Fruit fly (Drosophila melanogaster) whole organism, embryonic: Measurements from ENCODE around the gene ova.

Source experiments
- Bgb ChIP-seq: fragments of 200-800 bp; sonication (Bioruptor generic); IDR thresholded peaks from 2 replicates; pipeline ENCODE4 v1.3.6; 2022; ENCODE audit warnings: missing biosample characterization, missing genetic modification characterization; ENCODE audit not compliant: partially characterized antibody
- CG10274 ChIP-seq: fragments of 200-800 bp; sonication (Bioruptor generic); optimal IDR thresholded peaks from 3 replicates; lab custom pipeline; 2017; ENCODE audit warnings: missing biosample characterization, mild to moderate bottlenecking, missing genetic modification characterization
- CG10321 ChIP-seq: fragments of 200-800 bp; sonication (Bioruptor generic); IDR thresholded peaks from 2 replicates; pipeline ENCODE4 v1.3.6; 2022; ENCODE audit warnings: missing biosample characterization, missing genetic modification characterization
- CG10565 ChIP-seq: fragments of 200-800 bp; sonication (Bioruptor generic); optimal IDR thresholded peaks from 3 replicates; lab custom pipeline; 2016; ENCODE audit warnings: missing biosample characterization, mild to moderate bottlenecking, missing genetic modification characterization
- CG10959 ChIP-seq: fragments of 200-800 bp; sonication (Bioruptor generic); IDR thresholded peaks from 2 replicates; pipeline ENCODE4 v1.3.6; 2022; ENCODE audit warnings: missing biosample characterization, missing genetic modification characterization
- CG11723 ChIP-seq: fragments of 200-800 bp; sonication (Bioruptor generic); optimal IDR thresholded peaks from 2 replicates; lab custom pipeline; 2017; ENCODE audit warnings: missing biosample characterization, mild to moderate bottlenecking, missing genetic modification characterization
- CG14050 ChIP-seq: fragments of 200-800 bp; sonication (Bioruptor generic); IDR thresholded peaks from 3 replicates; pipeline ENCODE4 v1.3.6; 2022; ENCODE audit warnings: missing biosample characterization, missing genetic modification characterization
- CG15696 ChIP-seq: fragments of 200-800 bp; sonication (Bioruptor generic); optimal IDR thresholded peaks from 2 replicates; lab custom pipeline; 2019; ENCODE audit warnings: missing biosample characterization, mild to moderate bottlenecking, missing genetic modification characterization, moderate library complexity
- CG16863 ChIP-seq: fragments of 200-800 bp; sonication (Bioruptor generic); optimal IDR thresholded peaks from 3 replicates; lab custom pipeline; 2016; ENCODE audit warnings: missing biosample characterization, missing genetic modification characterization
- CG30020 ChIP-seq: fragments of 200-800 bp; optimal IDR thresholded peaks from 2 replicates; lab custom pipeline; 2019; ENCODE audit warnings: missing biosample characterization, mild to moderate bottlenecking, missing genetic modification characterization, moderate library complexity
- CG34224 ChIP-seq: fragments of 200-800 bp; sonication (Bioruptor generic); IDR thresholded peaks from 3 replicates; pipeline ENCODE4 v1.3.6; 2022; ENCODE audit warnings: missing biosample characterization, missing genetic modification characterization; ENCODE audit not compliant: partially characterized antibody
- CG34422 ChIP-seq: fragments of 200-800 bp; sonication (Bioruptor generic); IDR thresholded peaks from 3 replicates; pipeline ENCODE4 v1.3.6; 2022; ENCODE audit warnings: missing biosample characterization, missing genetic modification characterization
- CG7357 ChIP-seq: fragments of 200-800 bp; sonication (Bioruptor generic); IDR thresholded peaks from 3 replicates; pipeline ENCODE4 v1.3.6; 2022; ENCODE audit warnings: missing biosample characterization, missing genetic modification characterization
- CG7839 ChIP-seq: fragments of 200-800 bp; sonication (Bioruptor generic); optimal IDR thresholded peaks from 3 replicates; lab custom pipeline; 2018; ENCODE audit warnings: missing biosample characterization, mild to moderate bottlenecking, missing genetic modification characterization, moderate library complexity
- CG7963 ChIP-seq: fragments of 200-800 bp; sonication (Bioruptor generic); IDR thresholded peaks from 3 replicates; pipeline ENCODE4 v1.3.6; 2022; ENCODE audit warnings: missing biosample characterization, missing genetic modification characterization; ENCODE audit not compliant: partially characterized antibody
- Chrac-16 ChIP-seq: fragments of 200-800 bp; sonication (Bioruptor generic); optimal IDR thresholded peaks from 3 replicates; lab custom pipeline; 2016; ENCODE audit warnings: missing biosample characterization, missing genetic modification characterization
- CoRest ChIP-seq: fragments of 200-800 bp; sonication (Bioruptor generic); optimal IDR thresholded peaks from 3 replicates; lab custom pipeline; 2018; ENCODE audit warnings: missing biosample characterization, mild to moderate bottlenecking, missing genetic modification characterization, moderate library complexity
- Dfd ChIP-seq, 2 experiments: fragments of >200 bp; optimal IDR thresholded peaks; 2 replicates each; lab custom pipeline; 2017; ENCODE audit warnings: missing biosample characterization in 2 of 2, missing genetic modification characterization in 2 of 2
- Dll ChIP-seq: fragments of 200-800 bp; sonication (Bioruptor generic); IDR thresholded peaks from 4 replicates; pipeline ENCODE4 v1.3.6; 2022; ENCODE audit warnings: missing biosample characterization, missing genetic modification characterization; ENCODE audit not compliant: partially characterized antibody
- E2f2 ChIP-seq: fragments of 200-800 bp; sonication (Bioruptor generic); IDR thresholded peaks from 2 replicates; pipeline ENCODE4 v1.3.6; 2022; ENCODE audit warnings: missing biosample characterization, missing genetic modification characterization
- Elba2 ChIP-seq: fragments of 200-800 bp; sonication (Bioruptor generic); optimal IDR thresholded peaks from 3 replicates; lab custom pipeline; 2016; ENCODE audit warnings: missing biosample characterization, missing genetic modification characterization
- HHEX ChIP-seq: fragments of 200-800 bp; sonication (Bioruptor generic); optimal IDR thresholded peaks from 3 replicates; lab custom pipeline; 2017; ENCODE audit warnings: missing biosample characterization, mild to moderate bottlenecking, missing genetic modification characterization, missing genetic modification reagents
- Hr39 ChIP-seq: fragments of >200 bp; optimal IDR thresholded peaks from 2 replicates; lab custom pipeline; 2017
- Hr51 ChIP-seq, 2 experiments: fragments of 200-800 bp; sonication (Bioruptor generic); optimal IDR thresholded peaks; 2 replicates in 1 of 2; 3 replicates in 1 of 2; lab custom pipeline; 2016 to 2018; ENCODE audit warnings: missing biosample characterization in 2 of 2, missing genetic modification characterization in 2 of 2, mild to moderate bottlenecking in 1 of 2, moderate library complexity in 1 of 2
- Hsf ChIP-seq: fragments of 200-800 bp; sonication (Bioruptor generic); optimal IDR thresholded peaks from 3 replicates; lab custom pipeline; 2016; ENCODE audit warnings: missing biosample characterization, missing genetic modification characterization
- Max ChIP-seq: fragments of 200-800 bp; sonication (Bioruptor generic); optimal IDR thresholded peaks from 2 replicates; lab custom pipeline; 2016; ENCODE audit warnings: missing biosample characterization, mild to moderate bottlenecking, missing genetic modification characterization
- Mes4 ChIP-seq: fragments of 200-800 bp; sonication (Bioruptor generic); optimal IDR thresholded peaks from 2 replicates; lab custom pipeline; 2016; ENCODE audit warnings: missing biosample characterization, missing genetic modification characterization
- Nf-YC ChIP-seq: fragments of 200-800 bp; optimal IDR thresholded peaks from 3 replicates; lab custom pipeline; 2019; ENCODE audit warnings: missing biosample characterization, mild to moderate bottlenecking, missing genetic modification characterization, moderate library complexity
- Six4 ChIP-seq: fragments of 200-800 bp; sonication (Bioruptor generic); optimal IDR thresholded peaks from 2 replicates; lab custom pipeline; 2016; ENCODE audit warnings: missing biosample characterization, missing genetic modification characterization
- Xrp1 ChIP-seq: fragments of 200-800 bp; sonication (Bioruptor generic); IDR thresholded peaks from 2 replicates; pipeline ENCODE4 v1.3.6; 2022; ENCODE audit warnings: missing biosample characterization, missing genetic modification characterization
- al ChIP-seq: fragments of 200-800 bp; sonication (Bioruptor generic); IDR thresholded peaks from 2 replicates; pipeline ENCODE4 v1.3.6; 2022; ENCODE audit warnings: missing biosample characterization, missing genetic modification characterization
- ap ChIP-seq: fragments of 200-800 bp; sonication (Bioruptor generic); IDR thresholded peaks from 2 replicates; pipeline ENCODE4 v1.3.6; 2022; ENCODE audit warnings: missing biosample characterization, missing genetic modification characterization
- bab2 ChIP-seq: fragments of 200-800 bp; sonication (Bioruptor generic); optimal IDR thresholded peaks from 2 replicates; lab custom pipeline; 2016; ENCODE audit warnings: missing biosample characterization, missing genetic modification characterization
- bowl ChIP-seq: fragments of 200-800 bp; sonication (Bioruptor generic); IDR thresholded peaks from 2 replicates; pipeline ENCODE4 v1.3.6; 2022; ENCODE audit warnings: missing biosample characterization, missing genetic modification characterization
- corto ChIP-seq: fragments of 200-800 bp; sonication (Bioruptor generic); optimal IDR thresholded peaks from 2 replicates; lab custom pipeline; 2016; ENCODE audit warnings: missing biosample characterization, mild to moderate bottlenecking, missing genetic modification characterization, moderate library complexity
- crol ChIP-seq: fragments of 200-800 bp; sonication (Bioruptor generic); IDR thresholded peaks from 2 replicates; pipeline ENCODE4 v1.3.6; 2022; ENCODE audit warnings: missing biosample characterization, missing genetic modification characterization
- da ChIP-seq: fragments of 200-800 bp; sonication (Bioruptor generic); optimal IDR thresholded peaks from 2 replicates; lab custom pipeline; 2016; ENCODE audit warnings: missing biosample characterization, missing genetic modification characterization
- dan ChIP-seq: fragments of 200-800 bp; sonication (Bioruptor generic); IDR thresholded peaks from 2 replicates; pipeline ENCODE4 v1.3.6; 2022; ENCODE audit warnings: missing biosample characterization, missing genetic modification characterization
- fu2 ChIP-seq: fragments of 200-800 bp; sonication (Bioruptor generic); optimal IDR thresholded peaks from 2 replicates; lab custom pipeline; 2016; ENCODE audit warnings: missing biosample characterization, missing genetic modification characterization
- gsb ChIP-seq: fragments of 200-800 bp; sonication (Bioruptor generic); IDR thresholded peaks from 2 replicates; pipeline ENCODE4 v1.3.6; 2022; ENCODE audit warnings: missing biosample characterization, missing genetic modification characterization
- insv ChIP-seq, 2 experiments: fragments of 200-800 bp; sonication (Bioruptor generic); optimal IDR thresholded peaks; 3 replicates each; lab custom pipeline; 2016 to 2018; ENCODE audit warnings: missing biosample characterization in 2 of 2, missing genetic modification characterization in 2 of 2
- lab ChIP-seq: fragments of 200-800 bp; sonication (Bioruptor generic); optimal IDR thresholded peaks from 3 replicates; lab custom pipeline; 2017; ENCODE audit warnings: missing biosample characterization, missing genetic modification characterization, mild to moderate bottlenecking, moderate library complexity, missing genetic modification reagents
- nmo ChIP-seq: fragments of 200-800 bp; sonication (Bioruptor generic); optimal IDR thresholded peaks from 2 replicates; lab custom pipeline; 2018; ENCODE audit warnings: missing biosample characterization, mild to moderate bottlenecking, missing genetic modification characterization, moderate library complexity
- pfk ChIP-seq: fragments of 200-800 bp; sonication (Bioruptor generic); optimal IDR thresholded peaks from 2 replicates; lab custom pipeline; 2018; ENCODE audit warnings: missing biosample characterization, mild to moderate bottlenecking, missing genetic modification characterization, moderate library complexity
- run ChIP-seq: fragments of 200-800 bp; sonication (Bioruptor generic); optimal IDR thresholded peaks from 3 replicates; lab custom pipeline; 2018; ENCODE audit warnings: missing biosample characterization, mild to moderate bottlenecking, missing genetic modification characterization
- schlank ChIP-seq: fragments of 200-800 bp; sonication (Bioruptor generic); optimal IDR thresholded peaks from 2 replicates; lab custom pipeline; 2018; ENCODE audit warnings: missing biosample characterization, mild to moderate bottlenecking, missing genetic modification characterization
- seq ChIP-seq: fragments of 200-800 bp; sonication (Bioruptor generic); IDR thresholded peaks from 2 replicates; pipeline ENCODE4 v1.3.6; 2022; ENCODE audit warnings: missing biosample characterization, missing genetic modification characterization
- slp2 ChIP-seq: fragments of 200-800 bp; sonication (Bioruptor generic); optimal IDR thresholded peaks from 2 replicates; lab custom pipeline; 2016; ENCODE audit warnings: missing biosample characterization, missing genetic modification characterization
- sug ChIP-seq: fragments of 200-800 bp; optimal IDR thresholded peaks from 2 replicates; lab custom pipeline; 2019; ENCODE audit warnings: missing biosample characterization, mild to moderate bottlenecking, missing genetic modification characterization, moderate library complexity
- wek ChIP-seq: fragments of 200-800 bp; sonication (Bioruptor generic); optimal IDR thresholded peaks from 3 replicates; lab custom pipeline; 2018; ENCODE audit warnings: missing biosample characterization, mild to moderate bottlenecking, missing genetic modification characterization, moderate library complexity
- zfh1 ChIP-seq: fragments of 200-800 bp; sonication (Bioruptor generic); IDR thresholded peaks from 3 replicates; pipeline ENCODE4 v1.3.6; 2022; ENCODE audit warnings: missing biosample characterization, missing genetic modification characterization

The ova gene

DNA sequence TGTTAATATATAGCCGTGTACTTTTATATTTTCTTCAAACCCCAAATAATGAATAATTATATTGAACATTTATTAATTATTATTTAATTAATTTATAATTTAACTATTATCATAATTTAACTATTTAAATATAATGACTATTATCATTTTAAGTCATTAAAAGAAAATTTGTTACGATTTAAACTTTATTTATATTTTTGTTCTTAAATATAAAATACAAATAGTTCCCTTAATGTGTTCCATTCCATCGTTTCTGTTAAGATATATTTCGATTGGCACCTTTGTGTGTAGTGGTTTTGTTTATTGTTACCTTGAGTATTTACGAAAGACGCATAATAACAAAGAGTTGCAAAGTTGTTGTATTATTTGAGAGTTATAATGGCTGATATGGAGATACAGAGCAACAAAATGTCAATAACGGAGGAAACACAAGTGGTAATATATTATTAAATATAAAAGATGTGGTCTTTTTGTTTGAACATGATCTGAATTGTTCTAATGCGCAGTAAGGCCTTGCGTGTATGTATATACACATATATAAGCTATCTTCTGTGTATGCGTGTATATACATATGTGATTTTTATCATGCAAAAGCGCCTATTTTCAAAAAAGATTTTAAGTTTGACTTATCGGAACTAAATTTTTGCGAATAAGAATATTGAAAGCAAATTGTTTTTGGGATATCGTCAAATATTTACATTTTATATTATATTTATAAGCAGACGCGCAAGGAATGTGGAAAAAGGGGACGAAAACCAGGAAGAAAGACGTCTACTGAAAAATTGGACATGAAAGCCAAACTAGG lies 32.5 kb upstream of the ova start, which contains the start of gene REPTOR-BP:
Gene REPTOR-BP (plus strand): TSS at position 296 of the 805 bp plus-strand sequence.
- TF ChIP-seq ap (no peak), schlank (tag; lab: Kevin White, UChicago) (no peak), CG34224 (GFP tag; lab: Robert Waterston, UW) (no peak), CG10274 (GFP tag; lab: Kevin White, UChicago) (no peak), lab (no peak), Hr51 (GFP tag; optimal IDR thresholded peaks at IDR 0.05; lab: Kevin White, UChicago) (no peak), run (tag; lab: Kevin White, UChicago) (no peak), bab2 (GFP tag; lab: Kevin White, UChicago) (no peak), gsb (GFP tag; lab: Robert Waterston, UW) (no peak), CG7357 (GFP tag; lab: Robert Waterston, UW) (no peak), CG30020 (tag; lab: Kevin White, UChicago) (peak; percentile 97), CG16863 (GFP tag; lab: Kevin White, UChicago) (no peak), al (GFP tag; lab: Robert Waterston, UW) (no peak), E2f2 (GFP tag; lab: Robert Waterston, UW) (peak; percentile 58), CoRest (tag; lab: Kevin White, UChicago) (no peak), sug (tag; lab: Kevin White, UChicago) (no peak), insv (GFP tag; optimal IDR thresholded peaks at IDR 0.05; lab: Kevin White, UChicago) (no peak), CG10959 (GFP tag; lab: Robert Waterston, UW) (no peak), Xrp1 (GFP tag; lab: Robert Waterston, UW) (no peak), CG11723 (GFP tag; lab: Kevin White, UChicago) (no peak), Dll (GFP tag; lab: Robert Waterston, UW) (no peak), Hsf (GFP tag; lab: Kevin White, UChicago) (no peak), CG10565 (GFP tag; lab: Kevin White, UChicago) (no peak), crol (GFP tag; lab: Robert Waterston, UW) (no peak), CG7963 (GFP tag; lab: Robert Waterston, UW) (no peak), Dfd (GFP tag; optimal IDR thresholded peaks at IDR 0.05; lab: Kevin White, UChicago) (no peak), CG14050 (GFP tag; lab: Robert Waterston, UW) (no peak), Hr39 (lab: Kevin White, UChicago) (no peak), CG15696 (tag; lab: Kevin White, UChicago) (no peak), da (no peak), CG7839 (tag; lab: Kevin White, UChicago) (no peak), pfk (peak; percentile 89), CG10321 (GFP tag; lab: Robert Waterston, UW) (no peak), Six4 (GFP tag; lab: Kevin White, UChicago) (no peak), slp2 (GFP tag; lab: Kevin White, UChicago) (no peak), Mes4 (GFP tag; lab: Kevin White, UChicago) (no peak), Nf-YC (no peak), Elba2 (GFP tag; lab: Kevin White, UChicago) (peak; percentile 48), Max (GFP tag; lab: Kevin White, UChicago) (no peak), bowl (GFP tag; lab: Robert Waterston, UW) (no peak), seq (GFP tag; lab: Robert Waterston, UW) (no peak), dan (no peak), corto (peak; percentile 76), wek (GFP tag; lab: Kevin White, UChicago) (peak; percentile 47), zfh1 (GFP tag; lab: Robert Waterston, UW) (no peak), HHEX (GFP tag; lab: Kevin White, UChicago) (no peak), Bgb (GFP tag; lab: Robert Waterston, UW) (no peak), CG34422 (no peak; the same call in 2 of the 3 replicates), fu2 (GFP tag; lab: Kevin White, UChicago) (no peak), Chrac-16 (GFP tag; lab: Kevin White, UChicago) (no peak), nmo (GFP tag; lab: Kevin White, UChicago) (no peak)
